Worm (Caenorhabditis elegans) whole organism, early embryonic: ENCODE data around the gene idpc-3.

ENCODE experiments used
- B0310.2 ChIP-seq: sonication (generic microtip); optimal IDR thresholded peaks from 2 replicates; lab custom pipeline; 2016; ENCODE audit warnings: mild to moderate bottlenecking, missing genetic modification characterization, missing compliant biosample characterization
- F13C5.2 ChIP-seq: sonication (generic microtip); optimal IDR thresholded peaks from 2 replicates; lab custom pipeline; 2017; ENCODE audit warnings: mild to moderate bottlenecking, missing genetic modification characterization, inconsistent platforms, missing compliant biosample characterization
- aly-1 ChIP-seq: sonication (generic microtip); optimal IDR thresholded peaks from 2 replicates; lab custom pipeline; 2016; ENCODE audit warnings: missing genetic modification characterization, missing compliant biosample characterization
- ama-1 ChIP-seq: fragments of 150-350 bp; optimal IDR thresholded peaks from 2 replicates; lab custom pipeline; 2014
- ceh-13 ChIP-seq: fragments of 200-800 bp; sonication (Bioruptor generic); optimal IDR thresholded peaks from 2 replicates; lab custom pipeline; 2018; ENCODE audit warnings: mild to moderate bottlenecking, missing genetic modification characterization, missing compliant biosample characterization
- ceh-36 ChIP-seq: sonication (generic microtip); optimal IDR thresholded peaks from 2 replicates; lab custom pipeline; 2016; ENCODE audit warnings: missing genetic modification characterization, inconsistent platforms, missing compliant biosample characterization
- ets-7 ChIP-seq: sonication (generic microtip); optimal IDR thresholded peaks from 2 replicates; lab custom pipeline; 2016; ENCODE audit warnings: missing genotype, missing genetic modification characterization, missing compliant biosample characterization
- flt-1 ChIP-seq: fragments of 200-800 bp; sonication (Bioruptor generic); IDR thresholded peaks from 2 replicates; pipeline ENCODE4 v1.3.6; 2022; ENCODE audit warnings: missing genetic modification characterization, missing compliant biosample characterization
- hmbx-1 ChIP-seq: sonication (generic microtip); optimal IDR thresholded peaks from 2 replicates; lab custom pipeline; 2016; ENCODE audit warnings: mild to moderate bottlenecking, missing genetic modification characterization, missing compliant biosample characterization
- hmg-4 ChIP-seq: fragments of 200-800 bp; sonication (Bioruptor generic); optimal IDR thresholded peaks from 2 replicates; lab custom pipeline; 2018; ENCODE audit warnings: mild to moderate bottlenecking, missing genetic modification characterization, missing compliant biosample characterization
- hnd-1 ChIP-seq: sonication (generic microtip); optimal IDR thresholded peaks from 2 replicates; lab custom pipeline; 2016; ENCODE audit warnings: missing genetic modification characterization, missing compliant biosample characterization
- pes-1 ChIP-seq: fragments of 200-800 bp; sonication (Bioruptor generic); IDR thresholded peaks from 2 replicates; pipeline ENCODE4 v1.3.6; 2022; ENCODE audit warnings: missing genetic modification reagents, missing genetic modification characterization, missing compliant biosample characterization
- scrt-1 ChIP-seq: fragments of 200-800 bp; sonication (Bioruptor generic); IDR thresholded peaks from 2 replicates; pipeline ENCODE4 v1.3.6; 2022; ENCODE audit warnings: missing genetic modification characterization, missing compliant biosample characterization
- sea-1 ChIP-seq: fragments of 200-800 bp; sonication (Bioruptor generic); conservative IDR thresholded peaks from 2 replicates; pipeline ENCODE4 v1.3.6; 2022; ENCODE audit warnings: missing genetic modification characterization, missing compliant biosample characterization
- tbx-11 ChIP-seq: fragments of 200-800 bp; sonication (Bioruptor generic); IDR thresholded peaks from 2 replicates; pipeline ENCODE4 v1.3.6; 2022; ENCODE audit warnings: missing genetic modification characterization, missing compliant biosample characterization
- tbx-37 ChIP-seq: fragments of 200-800 bp; sonication (Bioruptor generic); conservative IDR thresholded peaks from 2 replicates; pipeline ENCODE4 v1.3.6; 2022; ENCODE audit warnings: missing genetic modification reagents, missing genetic modification characterization, missing compliant biosample characterization
- tra-4 ChIP-seq: sonication (generic microtip); optimal IDR thresholded peaks from 2 replicates; lab custom pipeline; 2017; ENCODE audit warnings: missing genetic modification characterization, missing compliant biosample characterization

idpc-3 gene

DNA sequence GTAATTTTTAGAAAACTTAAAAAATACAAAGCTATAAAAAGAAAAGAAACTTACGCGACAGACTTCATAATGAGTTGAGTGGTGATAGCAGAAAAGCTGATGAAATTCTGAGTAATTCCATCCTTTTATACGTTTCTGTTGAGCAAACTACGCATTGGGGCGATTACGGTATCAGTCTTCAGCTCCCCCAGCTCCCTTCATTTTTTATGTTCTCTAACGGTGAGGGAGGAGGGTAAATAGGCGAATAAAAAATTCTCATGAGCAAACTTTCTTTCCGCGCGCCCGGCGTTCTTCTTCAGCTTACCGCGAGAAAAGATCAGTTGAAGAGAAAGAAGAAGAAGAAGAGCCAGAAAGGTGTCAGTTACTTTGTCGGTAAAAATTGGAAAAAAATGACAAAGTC is 10.1 kb downstream of the idpc-3 start, which contains the start of gene idpc-7:
idpc-7 (minus strand) TSS at position 101 of the 400 bp plus-strand sequence.
- TF ChIP-seq ama-1 (no peak), tra-4 (tag; lab: Kevin White, UChicago) (no peak), flt-1 (no peak), scrt-1 (GFP tag; lab: Robert Waterston, UW) (no peak), hnd-1 (no peak), hmg-4 (GFP tag; lab: Kevin White, UChicago) (no peak), pes-1 (GFP tag; lab: Robert Waterston, UW) (no peak), aly-1 (tag; lab: Kevin White, UChicago) (no peak), hmbx-1 (tag; lab: Kevin White, UChicago) (no peak), ceh-36 (tag; lab: Kevin White, UChicago) (no peak), B0310.2 (tag; lab: Kevin White, UChicago) (no peak), ceh-13 (GFP tag; lab: Kevin White, UChicago) (no peak), sea-1 (no peak), F13C5.2 (tag; lab: Kevin White, UChicago) (no peak), tbx-37 (GFP tag; lab: Robert Waterston, UW) (no peak), ets-7 (tag; lab: Kevin White, UChicago) (no peak), tbx-11 (GFP tag; lab: Robert Waterston, UW) (no peak)

DNA sequence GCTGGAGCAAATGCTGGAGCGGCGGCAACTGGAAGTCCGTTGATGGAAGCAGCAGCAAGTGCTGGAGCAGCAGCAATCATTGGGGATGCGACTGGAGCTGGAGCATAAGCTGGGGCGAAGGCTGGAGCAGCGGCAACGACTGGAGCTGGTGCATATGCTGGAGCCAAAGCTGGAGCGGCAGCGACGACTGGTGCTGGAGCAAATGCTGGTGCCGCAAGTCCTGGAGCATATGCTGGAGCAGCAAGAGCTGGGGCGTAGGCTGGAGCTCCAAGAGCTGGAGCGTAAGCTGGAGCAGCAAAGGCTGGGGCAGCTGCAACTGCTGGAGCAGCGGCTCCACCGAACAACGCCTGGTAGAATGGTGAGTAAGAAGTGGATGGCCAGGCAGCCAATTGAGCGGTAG is 10.6 kb downstream of the idpc-3 start:
- TF ChIP-seq hmg-4 (GFP tag; lab: Kevin White, UChicago) (no peak), aly-1 (tag; lab: Kevin White, UChicago) (no peak), pes-1 (GFP tag; lab: Robert Waterston, UW) (no peak), scrt-1 (GFP tag; lab: Robert Waterston, UW) (no peak), tbx-37 (GFP tag; lab: Robert Waterston, UW) (no peak), ceh-13 (GFP tag; lab: Kevin White, UChicago) (no peak), flt-1 (no peak), F13C5.2 (tag; lab: Kevin White, UChicago) (no peak), tbx-11 (GFP tag; lab: Robert Waterston, UW) (no peak), ets-7 (tag; lab: Kevin White, UChicago) (no peak), ama-1 (no peak), sea-1 (no peak), B0310.2 (tag; lab: Kevin White, UChicago) (no peak), hmbx-1 (tag; lab: Kevin White, UChicago) (no peak), tra-4 (tag; lab: Kevin White, UChicago) (no peak)

DNA sequence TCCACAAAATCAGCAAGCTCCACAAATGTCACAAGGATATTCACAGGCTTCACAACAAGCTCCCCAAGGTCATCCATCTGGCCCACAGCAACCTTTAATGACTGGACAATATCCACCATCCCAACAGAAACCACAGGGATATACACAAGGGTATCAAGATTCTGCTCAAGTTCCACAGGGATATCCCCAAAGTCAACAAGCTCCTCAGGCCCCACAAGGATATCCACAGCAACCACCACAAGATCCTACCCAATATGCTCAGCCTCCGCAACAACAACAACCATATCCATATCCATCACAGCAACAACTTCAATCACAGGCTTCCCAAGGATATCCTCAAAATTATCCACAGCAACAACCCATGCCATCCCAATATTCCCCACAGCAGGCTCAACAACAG is 12.3 kb downstream of the idpc-3 start:
- TF ChIP-seq B0310.2 (tag; lab: Kevin White, UChicago) (no peak), hmg-4 (GFP tag; lab: Kevin White, UChicago) (peak; percentile 17)

DNA sequence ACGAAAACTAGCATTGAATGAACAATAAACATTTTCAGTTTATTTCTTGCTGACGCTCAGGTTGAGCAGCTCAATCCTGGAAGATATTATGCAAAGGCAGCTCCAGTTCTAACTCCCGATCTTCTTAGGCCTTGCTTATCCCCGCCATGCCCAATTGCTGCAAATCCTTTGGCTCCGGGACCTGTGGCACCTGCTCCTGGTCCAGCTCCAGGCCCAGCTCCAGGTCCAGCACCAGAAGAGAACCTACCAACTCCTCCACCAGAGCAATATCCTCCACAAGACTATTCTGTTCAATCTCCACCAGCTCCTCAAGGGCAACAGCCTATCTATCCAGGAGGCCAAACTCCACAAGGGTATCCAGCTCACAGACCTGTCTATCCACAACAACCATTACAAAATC is 12.9 kb downstream of the idpc-3 start:
- TF ChIP-seq pes-1 (GFP tag; lab: Robert Waterston, UW) (no peak), aly-1 (tag; lab: Kevin White, UChicago) (no peak)

DNA sequence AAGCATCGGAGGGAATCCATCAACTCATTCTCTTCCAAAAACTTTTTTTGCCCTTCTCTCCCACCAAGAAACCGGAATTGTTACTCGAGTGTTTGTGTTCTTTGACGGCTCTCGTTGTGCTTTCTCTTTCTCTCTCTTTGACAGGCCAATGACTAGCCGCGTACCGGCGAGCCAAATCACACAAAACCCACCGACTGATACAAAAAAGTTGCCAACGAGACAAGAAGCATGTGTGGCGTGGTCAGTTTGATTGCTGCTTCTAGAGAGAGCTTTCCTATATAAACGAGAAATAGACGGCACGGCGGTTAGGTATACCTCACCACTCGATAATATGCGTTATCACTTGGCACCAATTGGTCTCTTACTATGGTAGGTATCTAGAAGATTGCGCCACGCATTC is 13.3 kb downstream of the idpc-3 start, which contains the start of gene pqn-63:
pqn-63 (plus strand) TSS at position 307 of the 400 bp plus-strand sequence.
- TF ChIP-seq ceh-13 (GFP tag; lab: Kevin White, UChicago) (no peak), hmg-4 (GFP tag; lab: Kevin White, UChicago) (no peak), flt-1 (no peak), hnd-1 (no peak), scrt-1 (GFP tag; lab: Robert Waterston, UW) (no peak), tbx-37 (GFP tag; lab: Robert Waterston, UW) (no peak), F13C5.2 (tag; lab: Kevin White, UChicago) (no peak), ama-1 (no peak), hmbx-1 (tag; lab: Kevin White, UChicago) (no peak), ets-7 (tag; lab: Kevin White, UChicago) (no peak), B0310.2 (tag; lab: Kevin White, UChicago) (no peak), aly-1 (tag; lab: Kevin White, UChicago) (no peak), tbx-11 (GFP tag; lab: Robert Waterston, UW) (no peak), ceh-36 (tag; lab: Kevin White, UChicago) (no peak), sea-1 (no peak)

DNA sequence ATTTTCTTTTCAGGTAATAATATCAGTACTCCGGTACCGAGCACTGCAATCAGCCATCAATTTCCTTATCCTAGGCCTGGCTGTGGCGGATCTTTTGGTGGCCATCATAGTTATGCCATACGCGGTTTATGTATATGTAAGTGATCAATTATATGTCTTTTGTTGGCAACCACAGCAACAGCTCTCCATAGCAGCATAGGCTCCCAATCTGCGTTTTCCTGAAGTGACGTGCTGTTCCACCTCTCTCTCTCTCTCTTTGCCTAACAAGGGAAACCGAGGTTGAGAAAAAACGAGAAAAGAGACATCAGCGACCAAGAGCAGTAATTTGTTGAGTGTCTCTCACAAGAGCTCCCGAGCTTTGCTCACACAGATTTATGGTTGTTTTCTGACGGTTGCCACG is 19.8 kb downstream of the idpc-3 start:
- TF ChIP-seq B0310.2 (tag; lab: Kevin White, UChicago): no peak
- no peak for TF ChIP-seq hnd-1
- TF ChIP-seq tbx-37 (GFP tag; lab: Robert Waterston, UW): no peak
- no peak for TF ChIP-seq ets-7 (tag; lab: Kevin White, UChicago)
- TF ChIP-seq pes-1 (GFP tag; lab: Robert Waterston, UW): no peak
- no peak for TF ChIP-seq ceh-36 (tag; lab: Kevin White, UChicago)
- TF ChIP-seq tbx-11 (GFP tag; lab: Robert Waterston, UW): no peak
- TF ChIP-seq aly-1 (tag; lab: Kevin White, UChicago): no peak
- TF ChIP-seq tra-4 (tag; lab: Kevin White, UChicago): no peak
- no peak for TF ChIP-seq flt-1
- TF ChIP-seq ama-1: no peak
- no peak for TF ChIP-seq hmg-4 (GFP tag; lab: Kevin White, UChicago)
- no peak for TF ChIP-seq hmbx-1 (tag; lab: Kevin White, UChicago)
- TF ChIP-seq scrt-1 (GFP tag; lab: Robert Waterston, UW): no peak
- no peak for TF ChIP-seq sea-1
- no peak for TF ChIP-seq ceh-13 (GFP tag; lab: Kevin White, UChicago)
- TF ChIP-seq F13C5.2 (tag; lab: Kevin White, UChicago): no peak

DNA sequence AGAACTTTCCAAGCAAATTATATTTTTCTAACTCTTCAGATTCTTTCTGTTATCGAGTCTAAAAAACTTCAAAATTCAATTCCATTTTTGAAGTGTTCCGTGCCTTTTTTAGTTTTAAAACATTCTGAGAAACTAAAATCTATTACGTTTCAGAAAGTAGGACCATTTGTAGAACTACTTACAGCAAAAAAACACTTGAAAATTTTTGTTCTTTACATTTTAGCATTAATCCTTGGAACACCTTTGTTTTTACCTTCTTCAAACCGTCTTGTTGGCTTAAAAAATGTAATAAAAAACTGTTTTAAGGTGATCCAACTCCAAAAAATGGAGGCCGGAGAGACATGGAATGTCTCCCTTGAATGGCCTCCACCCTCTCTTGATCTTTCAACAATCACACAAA is 20.8 kb downstream of the idpc-3 start, which contains the start of gene dop-2:
dop-2 (plus strand) TSS at position 301 of the 400 bp plus-strand sequence.
- no peak for TF ChIP-seq hmg-4 (GFP tag; lab: Kevin White, UChicago)
- no peak for TF ChIP-seq tbx-11 (GFP tag; lab: Robert Waterston, UW)
- TF ChIP-seq scrt-1 (GFP tag; lab: Robert Waterston, UW): no peak
- TF ChIP-seq ets-7 (tag; lab: Kevin White, UChicago): no peak
- no peak for TF ChIP-seq F13C5.2 (tag; lab: Kevin White, UChicago)
- TF ChIP-seq tra-4 (tag; lab: Kevin White, UChicago): no peak
- no peak for TF ChIP-seq B0310.2 (tag; lab: Kevin White, UChicago)
- no peak for TF ChIP-seq ceh-13 (GFP tag; lab: Kevin White, UChicago)
- TF ChIP-seq tbx-37 (GFP tag; lab: Robert Waterston, UW): no peak
- TF ChIP-seq aly-1 (tag; lab: Kevin White, UChicago): no peak
- no peak for TF ChIP-seq hmbx-1 (tag; lab: Kevin White, UChicago)
- TF ChIP-seq sea-1: no peak
- TF ChIP-seq pes-1 (GFP tag; lab: Robert Waterston, UW): no peak
- no peak for TF ChIP-seq hnd-1
- no peak for TF ChIP-seq ceh-36 (tag; lab: Kevin White, UChicago)
